Fruit fly (Drosophila melanogaster): ENCODE measurements around the gene CG31668.

CG31668 gene

DNA sequence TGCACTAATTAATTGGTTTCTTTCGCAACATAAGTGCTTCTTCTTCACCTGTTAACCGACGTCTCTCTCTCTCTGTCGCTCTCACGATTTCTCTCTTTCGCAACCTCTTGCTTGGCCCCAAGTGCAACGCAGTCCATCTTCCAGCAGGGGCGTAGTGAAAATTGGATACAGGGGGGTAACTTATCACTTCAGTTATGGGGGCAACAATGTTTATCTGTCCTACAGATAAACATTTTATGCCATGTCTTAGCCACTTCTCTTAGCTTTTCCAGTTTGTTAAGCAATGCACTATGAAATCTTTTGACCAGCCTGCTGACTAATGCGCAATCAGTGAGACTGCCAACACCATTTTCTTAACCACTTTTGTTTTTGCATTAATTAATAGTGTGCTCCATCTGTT lies 21.4 kb upstream of the CG31668 start (continued):
- TF ChIP-seq CG2129 (GFP tag; IDR thresholded peaks at IDR 0.05; ENCODE audit: partially characterized antibody) (no peak), usp (GFP tag; optimal IDR thresholded peaks at IDR 0.05) (no peak), Dip3 (GFP tag; optimal IDR thresholded peaks at IDR 0.05) (no peak), Taf1 (GFP tag; IDR thresholded peaks at IDR 0.05) (no peak), CG10654 (GFP tag; optimal IDR thresholded peaks at IDR 0.05) (peak; percentile 14), bigmax (GFP tag; optimal IDR thresholded peaks at IDR 0.05) (no peak), Dll (GFP tag; IDR thresholded peaks at IDR 0.05; ENCODE audit: partially characterized antibody) (no peak), NC2β (GFP tag; optimal IDR thresholded peaks at IDR 0.05) (peak; percentile 3), jing (GFP tag; optimal IDR thresholded peaks at IDR 0.05) (no peak), CG4707 (GFP tag; optimal IDR thresholded peaks at IDR 0.05) (peak; percentile 16), klu (GFP tag; IDR thresholded peaks at IDR 0.05) (no peak), Neu2 (GFP tag; optimal IDR thresholded peaks at IDR 0.05; ENCODE audit: borderline replicate concordance) (no peak), GATAe (GFP tag; conservative IDR thresholded peaks at IDR 0.05) (0 out of 2 replicates have a peak, but pooled peaks have one; percentile 16), Lpt (GFP tag; optimal IDR thresholded peaks at IDR 0.05) (no peak), Sry-β (GFP tag; optimal IDR thresholded peaks at IDR 0.05) (no peak), bab2 (GFP tag; optimal IDR thresholded peaks at IDR 0.05) (no peak), z (GFP tag; IDR thresholded peaks at IDR 0.05) (no peak), ac (GFP tag; optimal IDR thresholded peaks at IDR 0.05) (no peak), Mad (GFP tag; optimal IDR thresholded peaks at IDR 0.05) (peak; percentile 43), fd64A (GFP tag; optimal IDR thresholded peaks at IDR 0.05) (no peak), mam (GFP tag; optimal IDR thresholded peaks at IDR 0.05) (peak; percentile 6), CG34422 (GFP tag; IDR thresholded peaks at IDR 0.05) (peak; percentile 49; the same call in 1 of the 3 replicates), CG6813 (GFP tag; optimal IDR thresholded peaks at IDR 0.05) (peak; percentile 42), MTF-1 (GFP tag; optimal IDR thresholded peaks at IDR 0.05; ENCODE audit: borderline replicate concordance) (no peak), CG13287 (GFP tag; IDR thresholded peaks at IDR 0.05; ENCODE audit: partially characterized antibody) (no peak), E2f2 (GFP tag; IDR thresholded peaks at IDR 0.05) (no peak), onecut (GFP tag; IDR thresholded peaks at IDR 0.05) (peak; percentile 47), CG12391 (tag; optimal IDR thresholded peaks at IDR 0.05) (peak; percentile 37), TFAM (GFP tag; optimal IDR thresholded peaks at IDR 0.05) (no peak), slp2 (GFP tag; optimal IDR thresholded peaks at IDR 0.05) (no peak), HLH3B (GFP tag; IDR thresholded peaks at IDR 0.05) (peak; percentile 64), CG14441 (GFP tag; IDR thresholded peaks at IDR 0.05) (peak; percentile 65), eyg (GFP tag; optimal IDR thresholded peaks at IDR 0.05) (no peak), Lhr (GFP tag; optimal IDR thresholded peaks at IDR 0.05) (no peak), CG13123 (GFP tag; optimal IDR thresholded peaks at IDR 0.05) (no peak), CG17802 (tag; optimal IDR thresholded peaks at IDR 0.05) (no peak), CG18011 (GFP tag; optimal IDR thresholded peaks at IDR 0.05) (peak; percentile 18), CG4360 (GFP tag; IDR thresholded peaks at IDR 0.05) (no peak), CG9437 (GFP tag; optimal IDR thresholded peaks at IDR 0.05) (peak; percentile 19), grn (GFP tag; optimal IDR thresholded peaks at IDR 0.05) (no peak), Doc3 (GFP tag; IDR thresholded peaks at IDR 0.05; ENCODE audit: partially characterized antibody) (no peak), kni (GFP tag; optimal IDR thresholded peaks at IDR 0.05) (no peak), nerfin-1 (tag; optimal IDR thresholded peaks at IDR 0.05) (no peak), CG9817 (tag; optimal IDR thresholded peaks at IDR 0.05) (peak; percentile 2), zf30C (GFP tag; optimal IDR thresholded peaks at IDR 0.05) (no peak), mirr (GFP tag; optimal IDR thresholded peaks at IDR 0.05) (no peak), fd102C (GFP tag; optimal IDR thresholded peaks at IDR 0.05) (no peak), aop (GFP tag; IDR thresholded peaks at IDR 0.05) (no peak), CG34224 (GFP tag; IDR thresholded peaks at IDR 0.05; ENCODE audit: partially characterized antibody) (no peak), pzg (GFP tag; optimal IDR thresholded peaks at IDR 0.05) (no peak)
